Fruit fly (Drosophila melanogaster) whole organism, prepupa: Measurements from ENCODE around the gene CG13096.

Experiments used
- CG10631 ChIP-seq: fragments of 200-800 bp; sonication (Bioruptor generic); optimal IDR thresholded peaks from 2 replicates; lab custom pipeline; 2016; ENCODE audit warnings: missing biosample characterization, missing genetic modification characterization
- CG11294 ChIP-seq: fragments of 200-800 bp; sonication (Bioruptor generic); IDR thresholded peaks from 2 replicates; pipeline ENCODE4 v1.3.6; 2022; ENCODE audit warnings: missing biosample characterization, missing genetic modification characterization
- CG11762 ChIP-seq: fragments of 200-800 bp; sonication (Bioruptor generic); optimal IDR thresholded peaks from 3 replicates; lab custom pipeline; 2016; ENCODE audit warnings: missing biosample characterization, missing genetic modification characterization; ENCODE audit not compliant: insufficient read depth
- CG11902 ChIP-seq: fragments of 200-800 bp; sonication (Bioruptor generic); optimal IDR thresholded peaks from 3 replicates; lab custom pipeline; 2016; ENCODE audit warnings: missing biosample characterization, missing genetic modification characterization
- CG15336 ChIP-seq: fragments of 200-800 bp; sonication (Bioruptor generic); IDR thresholded peaks from 2 replicates; pipeline ENCODE4 v1.3.6; 2022; ENCODE audit warnings: missing biosample characterization, missing genetic modification characterization
- CG1621 ChIP-seq: fragments of 200-800 bp; sonication (Bioruptor generic); optimal IDR thresholded peaks from 3 replicates; lab custom pipeline; 2018; ENCODE audit warnings: missing biosample characterization, mild to moderate bottlenecking, missing genetic modification characterization
- CG16779 ChIP-seq: fragments of 200-800 bp; sonication (Bioruptor generic); optimal IDR thresholded peaks from 3 replicates; lab custom pipeline; 2017; ENCODE audit warnings: missing biosample characterization, mild to moderate bottlenecking, missing genetic modification characterization
- CG3032 ChIP-seq: fragments of 200-800 bp; optimal IDR thresholded peaks from 2 replicates; lab custom pipeline; 2019; ENCODE audit warnings: missing biosample characterization, mild to moderate bottlenecking, missing genetic modification characterization, moderate library complexity
- CG32006 ChIP-seq: fragments of 200-800 bp; sonication (Bioruptor generic); optimal IDR thresholded peaks from 3 replicates; lab custom pipeline; 2017; ENCODE audit warnings: missing biosample characterization, mild to moderate bottlenecking, missing genetic modification characterization
- CG34406 ChIP-seq: fragments of 200-800 bp; sonication (Bioruptor generic); optimal IDR thresholded peaks from 3 replicates; lab custom pipeline; 2016; ENCODE audit warnings: missing biosample characterization, missing genetic modification characterization
- CG3919 ChIP-seq: fragments of 200-800 bp; sonication (Bioruptor generic); optimal IDR thresholded peaks from 3 replicates; lab custom pipeline; 2016; ENCODE audit warnings: missing biosample characterization, missing genetic modification characterization
- CG4318 ChIP-seq: fragments of 200-800 bp; sonication (Bioruptor generic); optimal IDR thresholded peaks from 3 replicates; lab custom pipeline; 2017; ENCODE audit warnings: missing biosample characterization, mild to moderate bottlenecking, missing genetic modification characterization
- CG6276 ChIP-seq: fragments of 200-800 bp; sonication (Bioruptor generic); optimal IDR thresholded peaks from 2 replicates; lab custom pipeline; 2017; ENCODE audit warnings: missing biosample characterization, mild to moderate bottlenecking, missing genetic modification characterization
- CG6792 ChIP-seq: fragments of 200-800 bp; sonication (Bioruptor generic); optimal IDR thresholded peaks from 3 replicates; lab custom pipeline; 2016; ENCODE audit warnings: missing biosample characterization, missing genetic modification characterization
- CG8319 ChIP-seq: fragments of 200-800 bp; sonication (Bioruptor generic); optimal IDR thresholded peaks from 3 replicates; lab custom pipeline; 2016; ENCODE audit warnings: missing biosample characterization, missing genetic modification characterization
- CG8632 ChIP-seq: fragments of 200-800 bp; sonication (Bioruptor generic); optimal IDR thresholded peaks from 3 replicates; lab custom pipeline; 2016; ENCODE audit warnings: missing biosample characterization, missing genetic modification characterization
- Eip75B ChIP-seq: fragments of 200-800 bp; sonication (Bioruptor generic); optimal IDR thresholded peaks from 3 replicates; lab custom pipeline; 2016; ENCODE audit warnings: missing biosample characterization, missing genetic modification characterization
- Eip78C ChIP-seq: fragments of 200-800 bp; sonication (Bioruptor generic); peaks from one replicate; lab custom pipeline; 2016; ENCODE audit warnings: missing biosample characterization, missing genetic modification characterization
- Hr38 ChIP-seq: sonication (Bioruptor generic); optimal IDR thresholded peaks from 2 replicates; lab custom pipeline; 2016; ENCODE audit warnings: missing biosample characterization, missing genetic modification characterization
- Hr39 ChIP-seq: fragments of 200-800 bp; sonication (Bioruptor generic); optimal IDR thresholded peaks from 2 replicates; lab custom pipeline; 2016; ENCODE audit warnings: missing biosample characterization, missing genetic modification characterization
- Lpt ChIP-seq: fragments of 200-800 bp; sonication (Bioruptor generic); optimal IDR thresholded peaks from 3 replicates; lab custom pipeline; 2016; ENCODE audit warnings: missing biosample characterization, missing genetic modification characterization
- Smox ChIP-seq: fragments of 200-800 bp; sonication (Bioruptor generic); optimal IDR thresholded peaks from 3 replicates; lab custom pipeline; 2016; ENCODE audit warnings: missing biosample characterization, missing genetic modification characterization
- Sox15 ChIP-seq: fragments of 200-800 bp; sonication (Bioruptor generic); optimal IDR thresholded peaks from 3 replicates; lab custom pipeline; 2016; ENCODE audit warnings: missing biosample characterization, missing genetic modification characterization
- acj6 ChIP-seq: fragments of 200-800 bp; sonication (Bioruptor generic); optimal IDR thresholded peaks from 3 replicates; lab custom pipeline; 2016; ENCODE audit warnings: missing biosample characterization, missing genetic modification characterization
- cyc ChIP-seq: fragments of 200-800 bp; sonication (Bioruptor generic); optimal IDR thresholded peaks from 3 replicates; lab custom pipeline; 2016; ENCODE audit warnings: missing biosample characterization, missing genetic modification characterization
- dac ChIP-seq: fragments of 200-800 bp; sonication (Bioruptor generic); optimal IDR thresholded peaks from 2 replicates; lab custom pipeline; 2017; ENCODE audit warnings: missing biosample characterization, mild to moderate bottlenecking, missing genetic modification characterization
- dsx ChIP-seq: fragments of 200-800 bp; optimal IDR thresholded peaks from 3 replicates; lab custom pipeline; 2019; ENCODE audit warnings: missing biosample characterization, mild to moderate bottlenecking, missing genetic modification characterization, moderate library complexity; ENCODE audit not compliant: poor library complexity, severe bottlenecking
- eg ChIP-seq: fragments of 200-800 bp; sonication (Bioruptor generic); IDR thresholded peaks from 3 replicates; pipeline ENCODE4 v1.3.6; 2022; ENCODE audit warnings: missing biosample characterization, missing genetic modification characterization
- esn ChIP-seq: fragments of 200-800 bp; sonication (Bioruptor generic); optimal IDR thresholded peaks from 2 replicates; lab custom pipeline; 2016; ENCODE audit warnings: missing biosample characterization, mild to moderate bottlenecking, missing genetic modification characterization, moderate library complexity
- fd85E ChIP-seq: fragments of 200-800 bp; sonication (Bioruptor generic); optimal IDR thresholded peaks from 3 replicates; lab custom pipeline; 2016; ENCODE audit warnings: missing biosample characterization, missing genetic modification characterization
- fkh ChIP-seq: fragments of 200-800 bp; sonication (Bioruptor generic); optimal IDR thresholded peaks from 3 replicates; lab custom pipeline; 2017; ENCODE audit warnings: missing biosample characterization, mild to moderate bottlenecking, missing genetic modification characterization, moderate library complexity
- net ChIP-seq: fragments of 200-800 bp; sonication (Bioruptor generic); optimal IDR thresholded peaks from 3 replicates; lab custom pipeline; 2016; ENCODE audit warnings: missing biosample characterization, missing genetic modification characterization
- pdm3 ChIP-seq: fragments of 200-800 bp; sonication (Bioruptor generic); optimal IDR thresholded peaks from 3 replicates; lab custom pipeline; 2016; ENCODE audit warnings: missing biosample characterization, missing genetic modification characterization
- spab ChIP-seq: fragments of 200-800 bp; sonication (Bioruptor generic); optimal IDR thresholded peaks from 2 replicates; lab custom pipeline; 2017; ENCODE audit warnings: missing biosample characterization, mild to moderate bottlenecking, missing genetic modification characterization, missing genetic modification reagents
- ss ChIP-seq, 2 experiments: fragments of 200-800 bp; sonication (Bioruptor generic); optimal IDR thresholded peaks; 2 replicates in 1 of 2; 3 replicates in 1 of 2; lab custom pipeline; 2017 to 2018; ENCODE audit warnings: mild to moderate bottlenecking in 2 of 2, missing biosample characterization in 2 of 2, missing genetic modification characterization in 2 of 2, moderate library complexity in 1 of 2
- svp ChIP-seq: fragments of 200-800 bp; sonication (Bioruptor generic); peaks from one replicate; lab custom pipeline; 2016; ENCODE audit warnings: missing biosample characterization, missing genetic modification characterization
- topi ChIP-seq: fragments of 200-800 bp; sonication (Bioruptor generic); optimal IDR thresholded peaks from 3 replicates; lab custom pipeline; 2016; ENCODE audit warnings: missing biosample characterization, missing genetic modification characterization
- vri ChIP-seq: fragments of 200-800 bp; sonication (Bioruptor generic); optimal IDR thresholded peaks from 3 replicates; lab custom pipeline; 2016; ENCODE audit warnings: missing biosample characterization, mild to moderate bottlenecking, missing genetic modification characterization

CG13096 gene

dm6 chr2L:8478911-8479706 lies 32.6 kb downstream of the CG13096 start (continued):
- TF ChIP-seq CG11902 (GFP tag; lab: Kevin White, UChicago) (no peak), cyc (GFP tag; lab: Kevin White, UChicago) (no peak), topi (GFP tag; lab: Kevin White, UChicago) (peak; percentile 52), Eip78C (GFP tag; lab: Kevin White, UChicago) (peak; percentile 78), net (GFP tag; lab: Kevin White, UChicago) (peak; percentile 73), eg (peak; percentile 89), Smox (GFP tag; lab: Kevin White, UChicago) (peak; percentile 9), CG4318 (no peak), Sox15 (GFP tag; lab: Kevin White, UChicago) (no peak), CG8319 (GFP tag; lab: Kevin White, UChicago) (peak; percentile 36), ss (GFP tag; optimal IDR thresholded peaks at IDR 0.05; lab: Kevin White, UChicago) (peak; percentile 99), dac (GFP tag; lab: Kevin White, UChicago) (peak; percentile 48), pdm3 (peak; percentile 35), CG11762 (GFP tag; lab: Kevin White, UChicago) (no peak), CG11294 (GFP tag; lab: Robert Waterston, UW) (no peak), Hr38 (GFP tag; lab: Kevin White, UChicago) (no peak), CG16779 (tag; lab: Kevin White, UChicago) (peak; percentile 91), CG6276 (GFP tag; lab: Kevin White, UChicago) (peak; percentile 87), Hr39 (GFP tag; lab: Kevin White, UChicago) (no peak), fkh (GFP tag; lab: Kevin White, UChicago) (peak; percentile 25), CG3032 (tag; lab: Kevin White, UChicago) (peak; percentile 77), CG10631 (GFP tag; lab: Kevin White, UChicago) (peak; percentile 23), CG15336 (peak; percentile 81), CG1621 (tag; lab: Kevin White, UChicago) (peak; percentile 88), fd85E (GFP tag; lab: Kevin White, UChicago) (peak; percentile 38), dsx (GFP tag; lab: Kevin White, UChicago) (peak; percentile 65), CG3919 (GFP tag; lab: Kevin White, UChicago) (peak; percentile 71), CG6792 (GFP tag; lab: Kevin White, UChicago) (peak; percentile 59)

dm6 chr2L:8478379-8478778 lies 33.3 kb downstream of the CG13096 start:
- TF ChIP-seq acj6 (no peak), CG34406 (GFP tag; lab: Kevin White, UChicago) (no peak), svp (GFP tag; lab: Kevin White, UChicago) (no peak), ss (GFP tag; optimal IDR thresholded peaks at IDR 0.05; lab: Kevin White, UChicago) (no peak), Hr39 (GFP tag; lab: Kevin White, UChicago) (no peak), Eip75B (GFP tag; lab: Kevin White, UChicago) (no peak), CG32006 (no peak), CG3919 (GFP tag; lab: Kevin White, UChicago) (no peak), topi (GFP tag; lab: Kevin White, UChicago) (no peak), pdm3 (no peak), CG11902 (GFP tag; lab: Kevin White, UChicago) (no peak), esn (no peak), CG11762 (GFP tag; lab: Kevin White, UChicago) (no peak), spab (GFP tag; lab: Kevin White, UChicago) (no peak), CG8632 (GFP tag; lab: Kevin White, UChicago) (no peak)

DNA sequence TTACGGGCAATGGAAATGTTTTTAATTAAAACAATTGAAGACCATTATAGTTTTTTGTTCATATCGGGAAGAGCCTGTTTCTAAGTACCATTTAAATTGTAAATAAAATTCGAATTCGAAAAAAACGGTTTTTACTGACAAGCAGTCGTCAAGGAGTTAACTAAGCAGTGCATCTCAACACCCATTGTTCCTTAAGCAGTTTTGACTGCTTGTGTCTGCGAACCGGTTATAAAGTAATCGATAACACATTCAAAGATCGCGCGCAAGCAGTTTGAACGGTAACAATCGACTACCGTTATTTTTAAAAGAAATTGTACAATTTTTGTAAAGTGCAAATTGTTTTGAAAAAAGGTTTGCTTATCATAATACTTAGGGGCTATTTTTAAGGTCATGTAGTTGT lies 33.7 kb downstream of the CG13096 start:
- TF ChIP-seq CG1621 (tag; lab: Kevin White, UChicago) (no peak), esn (no peak), CG3032 (tag; lab: Kevin White, UChicago) (no peak), CG6792 (GFP tag; lab: Kevin White, UChicago) (no peak), dsx (GFP tag; lab: Kevin White, UChicago) (no peak), CG32006 (no peak), CG11294 (GFP tag; lab: Robert Waterston, UW) (no peak), Lpt (GFP tag; lab: Kevin White, UChicago) (no peak), dac (GFP tag; lab: Kevin White, UChicago) (no peak), pdm3 (no peak), CG8632 (GFP tag; lab: Kevin White, UChicago) (no peak), svp (GFP tag; lab: Kevin White, UChicago) (no peak), vri (no peak), fkh (GFP tag; lab: Kevin White, UChicago) (no peak), eg (no peak), acj6 (no peak), CG10631 (GFP tag; lab: Kevin White, UChicago) (no peak)
